Worm (Caenorhabditis elegans) whole organism, L1 larva: ENCODE results near the gene ZK856.18.

Source experiments
- efl-1 ChIP-seq, 4 experiments: fragments of 150-350 bp; optimal IDR thresholded peaks in 3 of 4; peaks in 1 of 4; 1 replicate in 1 of 4; 2 replicates in 3 of 4; lab custom pipeline; 2014; ENCODE audit warnings: missing biosample characterization in 2 of 4, missing genetic modification characterization in 2 of 4, missing genetic modification reagents in 2 of 4
- egl-27 ChIP-seq, 2 experiments: fragments of 150-350 bp in 1 of 2; sonication (generic microtip); optimal IDR thresholded peaks; 3 replicates each; lab custom pipeline; 2017 to 2018; ENCODE audit warnings: missing biosample characterization in 2 of 2, missing genetic modification characterization in 2 of 2, missing genetic modification reagents in 2 of 2
- elt-3 ChIP-seq, 6 experiments: fragments of 150-350 bp in 1 of 6; sonication (generic microtip); optimal IDR thresholded peaks; 2 replicates each; lab custom pipeline; 2017 to 2018; ENCODE audit warnings: missing biosample characterization in 6 of 6, missing genetic modification characterization in 6 of 6, inconsistent platforms in 1 of 6
- hlh-17 ChIP-seq: fragments of 200-800 bp; sonication (Bioruptor generic); optimal IDR thresholded peaks from 2 replicates; lab custom pipeline; 2018; ENCODE audit warnings: missing genetic modification characterization, mild to moderate bottlenecking, missing compliant biosample characterization, moderate library complexity, borderline replicate concordance
- nhr-84 ChIP-seq: sonication (generic microtip); optimal IDR thresholded peaks from 2 replicates; lab custom pipeline; 2017; ENCODE audit warnings: missing biosample characterization, missing genetic modification characterization
- snpc-4 ChIP-seq: fragments of 150-350 bp; optimal IDR thresholded peaks from 2 replicates; lab custom pipeline; 2014; ENCODE audit warnings: missing biosample characterization, missing genetic modification characterization
- tbx-2 ChIP-seq: sonication (generic microtip); optimal IDR thresholded peaks from 2 replicates; lab custom pipeline; 2016; ENCODE audit warnings: missing genetic modification characterization, missing compliant biosample characterization
- ztf-11 ChIP-seq, 2 experiments: sonication (generic microtip); optimal IDR thresholded peaks; 2 replicates each; lab custom pipeline; 2016 to 2017; ENCODE audit warnings: missing genetic modification characterization in 2 of 2, missing biosample characterization in 1 of 2, missing compliant biosample characterization in 1 of 2

DNA sequence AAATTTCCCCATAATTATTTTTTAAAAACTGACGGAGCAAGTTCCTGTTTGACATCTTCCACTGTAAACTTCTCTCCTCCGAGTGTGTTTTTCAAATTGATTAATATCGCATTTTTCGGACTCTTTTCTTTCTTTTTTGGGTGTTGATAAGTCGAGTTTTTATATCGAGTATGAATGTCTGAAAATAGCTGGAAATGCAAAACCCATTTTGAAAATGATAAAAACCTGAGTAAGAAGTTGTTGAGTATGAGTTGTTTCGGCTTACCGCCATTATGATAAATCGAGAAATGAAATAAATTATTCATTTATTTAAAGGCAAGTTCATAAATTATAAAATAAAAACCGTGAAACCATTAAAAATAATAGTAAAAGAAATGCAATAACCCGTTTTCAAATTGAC is at the start of gene ZK856.18:
- TF ChIP-seq snpc-4 (tag; lab: Kevin White, UChicago) (no peak), ztf-11 (tag; optimal IDR thresholded peaks at IDR 0.05; lab: Kevin White, UChicago) (no peak), elt-3 (tag; optimal IDR thresholded peaks at IDR 0.05; lab: Kevin White, UChicago) (no peak), nhr-84 (no peak), hlh-17 (GFP tag; lab: Kevin White, UChicago) (no peak), tbx-2 (tag; lab: Kevin White, UChicago) (no peak), efl-1 (optimal IDR thresholded peaks at IDR 0.05; lab: Kevin White, UChicago) (no peak), efl-1 (GFP tag; optimal IDR thresholded peaks at IDR 0.05 in 1 of 2; lab: Kevin White, UChicago) (no peak), egl-27 (tag; optimal IDR thresholded peaks at IDR 0.05; lab: Kevin White, UChicago) (no peak)
